Fruit fly (Drosophila melanogaster): ENCODE results near the gene CG4880.

dm6 chrX:16934430-16934829 is 47.8 kb downstream of the CG4880 start:
- TF ChIP-seq psq (optimal IDR thresholded peaks at IDR 0.05) (no peak), h (optimal IDR thresholded peaks at IDR 0.05) (no peak), Sin3A (optimal IDR thresholded peaks at IDR 0.05) (no peak), ttk (optimal IDR thresholded peaks at IDR 0.05) (no peak)

Data from Kc167 (cell line).